Fruit fly (Drosophila melanogaster) whole organism, adult: ENCODE data around the gene CG14238.

ENCODE experiments used
- CG11617 ChIP-seq: fragments of 200-800 bp; sonication (Bioruptor generic); optimal IDR thresholded peaks from 2 replicates; lab custom pipeline; 2017; ENCODE audit warnings: mild to moderate bottlenecking, missing biosample characterization, missing genetic modification reagents, missing genetic modification characterization
- CG12768 ChIP-seq: fragments of 200-800 bp; sonication (Bioruptor generic); optimal IDR thresholded peaks from 2 replicates; lab custom pipeline; 2017; ENCODE audit warnings: missing biosample characterization, missing genetic modification characterization, mild to moderate bottlenecking, moderate library complexity, missing genetic modification reagents
- CG14711 ChIP-seq: fragments of 200-800 bp; sonication (Bioruptor generic); optimal IDR thresholded peaks from 2 replicates; lab custom pipeline; 2018; ENCODE audit warnings: missing biosample characterization, mild to moderate bottlenecking, missing genetic modification characterization, moderate library complexity
- CG7045 ChIP-seq: fragments of 200-800 bp; sonication (Bioruptor generic); optimal IDR thresholded peaks from 2 replicates; lab custom pipeline; 2017; ENCODE audit warnings: missing biosample characterization, mild to moderate bottlenecking, missing genetic modification characterization
- Clk ChIP-seq: fragments of 200-800 bp; sonication (Bioruptor generic); optimal IDR thresholded peaks from 2 replicates; lab custom pipeline; 2017; ENCODE audit warnings: missing biosample characterization, missing genetic modification characterization
- bab1 ChIP-seq: fragments of 200-800 bp; sonication (Bioruptor generic); optimal IDR thresholded peaks from 3 replicates; lab custom pipeline; 2019; ENCODE audit warnings: missing biosample characterization, mild to moderate bottlenecking, missing genetic modification characterization, moderate library complexity
- cic ChIP-seq: fragments of 200-800 bp; sonication (Bioruptor generic); optimal IDR thresholded peaks from 2 replicates; lab custom pipeline; 2017; ENCODE audit warnings: missing biosample characterization, mild to moderate bottlenecking, missing genetic modification characterization, moderate library complexity
- kay ChIP-seq: fragments of 200-800 bp; sonication (Bioruptor generic); peaks from one replicate; lab custom pipeline; 2016; ENCODE audit warnings: missing biosample characterization, missing genetic modification characterization, borderline replicate concordance
- ovo ChIP-seq: fragments of 200-800 bp; sonication (Bioruptor generic); optimal IDR thresholded peaks from 2 replicates; lab custom pipeline; 2016; ENCODE audit warnings: missing biosample characterization, missing genetic modification characterization
- tj ChIP-seq: fragments of 200-800 bp; sonication (Bioruptor generic); optimal IDR thresholded peaks from 3 replicates; lab custom pipeline; 2017; ENCODE audit warnings: missing biosample characterization, mild to moderate bottlenecking, missing genetic modification characterization, moderate library complexity

DNA sequence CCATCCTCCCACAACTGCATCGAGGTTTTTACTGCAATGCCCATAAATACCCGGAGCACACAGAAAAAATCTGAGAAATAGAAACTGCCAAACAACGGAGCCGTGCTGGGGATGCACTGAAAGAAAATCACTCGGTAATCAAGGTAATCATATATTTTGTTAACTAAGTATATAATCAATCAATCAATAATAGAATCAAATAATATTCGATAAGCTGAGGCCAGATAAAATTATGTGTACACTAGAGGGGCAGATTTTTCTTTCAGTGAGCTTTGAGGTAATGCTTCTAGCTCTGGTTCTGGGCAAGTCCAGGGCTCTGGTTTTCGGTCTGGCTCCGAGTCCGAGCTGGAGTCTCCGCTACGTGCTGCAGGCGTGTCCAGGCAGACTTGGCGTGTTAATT, 20.0 kb downstream of the CG14238 start:
- TF ChIP-seq CG11617 (GFP tag; lab: Kevin White, UChicago): no peak
- no peak for TF ChIP-seq Clk (GFP tag; lab: Kevin White, UChicago)
- TF ChIP-seq bab1 (GFP tag; lab: Kevin White, UChicago): no peak
- TF ChIP-seq CG14711 (tag; lab: Kevin White, UChicago): no peak
- no peak for TF ChIP-seq kay (GFP tag; lab: Kevin White, UChicago)
- TF ChIP-seq ovo (GFP tag; lab: Kevin White, UChicago): no peak
- no peak for TF ChIP-seq cic (GFP tag; lab: Kevin White, UChicago)
- TF ChIP-seq CG12768 (GFP tag; lab: Kevin White, UChicago): no peak
- no peak for TF ChIP-seq tj (GFP tag; lab: Kevin White, UChicago)
- no peak for TF ChIP-seq CG7045 (GFP tag; lab: Kevin White, UChicago)
